Worm (Caenorhabditis elegans) whole organism, L4 larva: ENCODE measurements around the gene T14G8.2.

Source experiments
- dpl-1 ChIP-seq: fragments of 150-350 bp; optimal IDR thresholded peaks from 2 replicates; lab custom pipeline; 2014; ENCODE audit warnings: missing biosample characterization, missing genetic modification reagents, missing genetic modification characterization
- pha-4 ChIP-seq, 2 experiments: fragments of 150-350 bp in 1 of 2; fragments of 200-800 bp in 1 of 2; sonication (Bioruptor generic) in 1 of 2; IDR thresholded peaks in 1 of 2; optimal IDR thresholded peaks in 1 of 2; 2 replicates each; pipeline versions ENCODE4 v1.3.6 to Lab custom; 2014 to 2022; ENCODE audit warnings: missing genetic modification characterization in 2 of 2, missing genetic modification reagents in 2 of 2, missing biosample characterization in 1 of 2, missing compliant biosample characterization in 1 of 2

DNA sequence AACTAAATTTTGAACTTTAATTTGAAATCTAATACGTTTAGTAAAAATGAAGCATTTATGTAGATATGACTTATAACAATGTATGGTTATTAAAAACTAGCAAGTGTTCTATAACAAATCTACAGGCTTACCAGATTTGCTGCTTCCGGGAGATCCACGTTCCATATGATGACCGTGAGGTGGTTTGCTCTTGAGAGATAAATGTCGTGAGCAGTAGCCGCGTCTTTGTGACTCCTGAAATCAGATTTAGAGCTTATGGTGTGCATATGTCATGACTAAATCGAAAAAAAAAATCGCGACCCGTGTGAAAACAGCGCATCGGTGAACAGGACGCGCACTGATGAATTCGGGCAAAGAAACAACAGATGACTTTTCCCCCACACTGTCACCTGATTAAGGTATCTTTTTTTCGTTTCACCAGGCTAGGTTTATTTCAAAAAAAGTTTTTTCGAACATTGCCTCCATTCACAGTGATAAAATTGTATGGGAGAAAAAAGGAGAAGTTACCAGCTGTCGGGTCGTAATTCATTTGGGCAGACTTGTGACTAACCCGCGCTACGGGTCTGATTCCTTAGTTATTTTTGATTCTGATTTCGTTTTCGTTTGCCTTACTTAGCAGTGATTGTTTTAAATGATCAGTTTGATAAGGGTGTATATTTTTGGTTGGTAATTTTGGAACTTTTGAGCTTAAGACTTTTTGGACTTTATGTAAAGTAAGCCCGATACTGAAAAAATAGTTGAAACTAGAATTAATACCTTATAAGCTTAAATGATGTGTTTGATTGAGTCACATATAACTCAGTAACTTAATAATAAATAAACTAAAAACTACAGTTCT is 49.5 kb upstream of the T14G8.2 start, which contains the start of gene nhr-27:
- no peak for TF ChIP-seq pha-4 (GFP tag; IDR thresholded peaks at IDR 0.05; lab: Robert Waterston, UW)
- TF ChIP-seq pha-4 (tag; optimal IDR thresholded peaks at IDR 0.05; lab: Kevin White, UChicago) = no peak
- no peak for TF ChIP-seq dpl-1 (GFP tag; lab: Kevin White, UChicago)
